Worm (Caenorhabditis elegans): ENCODE results near the gene gex-4.
"Not testable (repeated sequence)": the region's sequence is repeated elsewhere in the genome, so short reads cannot be mapped to it uniquely, and the experiment has no call there.

Gene gex-4

ce11 chrIII:12194190-12194589 is 24.2 kb downstream of the gex-4 start, which contains the start of gene Y75B8A.44:
Y75B8A.44 (plus strand) TSS chrIII:12194490.
- TF ChIP-seq ama-1 (optimal IDR thresholded peaks at IDR 0.05), result no peak
- no peak for TF ChIP-seq hmg-4 (GFP tag; optimal IDR thresholded peaks at IDR 0.05)
- TF ChIP-seq scrt-1 (GFP tag; IDR thresholded peaks at IDR 0.05), result no peak
- TF ChIP-seq F13C5.2 (tag; optimal IDR thresholded peaks at IDR 0.05), result no peak
- no peak for TF ChIP-seq ceh-13 (GFP tag; optimal IDR thresholded peaks at IDR 0.05)
- no peak for TF ChIP-seq B0310.2 (tag; optimal IDR thresholded peaks at IDR 0.05)
- TF ChIP-seq aly-1 (tag; optimal IDR thresholded peaks at IDR 0.05), result no peak
- TF ChIP-seq hmbx-1 (tag; optimal IDR thresholded peaks at IDR 0.05), result no peak
- no peak for TF ChIP-seq tbx-11 (GFP tag; IDR thresholded peaks at IDR 0.05)
- no peak for TF ChIP-seq tbx-37 (GFP tag; conservative IDR thresholded peaks at IDR 0.05)
- TF ChIP-seq pes-1 (GFP tag; IDR thresholded peaks at IDR 0.05), result no peak
- TF ChIP-seq ets-7 (tag; optimal IDR thresholded peaks at IDR 0.05), result no peak
- no peak for TF ChIP-seq flt-1 (GFP tag; IDR thresholded peaks at IDR 0.05)
- no peak for TF ChIP-seq tra-4 (tag; optimal IDR thresholded peaks at IDR 0.05)
- no peak for TF ChIP-seq sea-1 (GFP tag; conservative IDR thresholded peaks at IDR 0.05)
- TF ChIP-seq hnd-1 (tag; optimal IDR thresholded peaks at IDR 0.05), result no peak
- TF ChIP-seq ceh-36 (tag; optimal IDR thresholded peaks at IDR 0.05), result no peak

ce11 chrIII:12188236-12188635 is 30.2 kb downstream of the gex-4 start:
- TF ChIP-seq F13C5.2 (tag; optimal IDR thresholded peaks at IDR 0.05) (no peak), pes-1 (GFP tag; IDR thresholded peaks at IDR 0.05) (no peak), tra-4 (tag; optimal IDR thresholded peaks at IDR 0.05) (no peak), ama-1 (optimal IDR thresholded peaks at IDR 0.05) (no peak), aly-1 (tag; optimal IDR thresholded peaks at IDR 0.05) (no peak), scrt-1 (GFP tag; IDR thresholded peaks at IDR 0.05) (no peak), hmbx-1 (tag; optimal IDR thresholded peaks at IDR 0.05) (no peak), hnd-1 (tag; optimal IDR thresholded peaks at IDR 0.05) (no peak), tbx-37 (GFP tag; conservative IDR thresholded peaks at IDR 0.05) (no peak), flt-1 (GFP tag; IDR thresholded peaks at IDR 0.05) (no peak)

ce11 chrIII:12186111-12186510 is 32.3 kb downstream of the gex-4 start, which contains the start of gene lury-1:
lury-1 (plus strand) TSS chrIII:12186411.
- TF ChIP-seq ama-1 (optimal IDR thresholded peaks at IDR 0.05) (no peak), F13C5.2 (tag; optimal IDR thresholded peaks at IDR 0.05) (no peak), ceh-13 (GFP tag; optimal IDR thresholded peaks at IDR 0.05) (no peak), sea-1 (GFP tag; conservative IDR thresholded peaks at IDR 0.05) (no peak), flt-1 (GFP tag; IDR thresholded peaks at IDR 0.05) (no peak), aly-1 (tag; optimal IDR thresholded peaks at IDR 0.05) (no peak), scrt-1 (GFP tag; IDR thresholded peaks at IDR 0.05) (no peak), B0310.2 (tag; optimal IDR thresholded peaks at IDR 0.05) (no peak), hmg-4 (GFP tag; optimal IDR thresholded peaks at IDR 0.05) (no peak), tra-4 (tag; optimal IDR thresholded peaks at IDR 0.05) (no peak), ceh-36 (tag; optimal IDR thresholded peaks at IDR 0.05) (no peak), tbx-37 (GFP tag; conservative IDR thresholded peaks at IDR 0.05) (no peak), pes-1 (GFP tag; IDR thresholded peaks at IDR 0.05) (no peak), hnd-1 (tag; optimal IDR thresholded peaks at IDR 0.05) (no peak), tbx-11 (GFP tag; IDR thresholded peaks at IDR 0.05) (no peak), hmbx-1 (tag; optimal IDR thresholded peaks at IDR 0.05) (no peak), ets-7 (tag; optimal IDR thresholded peaks at IDR 0.05) (no peak)

ce11 chrIII:12182919-12183318 is 35.5 kb downstream of the gex-4 start, which contains the start of gene Y75B8A.10:
Y75B8A.10 (minus strand) TSS chrIII:12183019.
- TF ChIP-seq B0310.2 (tag; optimal IDR thresholded peaks at IDR 0.05) (no peak), scrt-1 (GFP tag; IDR thresholded peaks at IDR 0.05) (no peak), hmbx-1 (tag; optimal IDR thresholded peaks at IDR 0.05) (no peak), hnd-1 (tag; optimal IDR thresholded peaks at IDR 0.05) (no peak), ets-7 (tag; optimal IDR thresholded peaks at IDR 0.05) (no peak), aly-1 (tag; optimal IDR thresholded peaks at IDR 0.05) (no peak), flt-1 (GFP tag; IDR thresholded peaks at IDR 0.05) (no peak), sea-1 (GFP tag; conservative IDR thresholded peaks at IDR 0.05) (no peak), ama-1 (optimal IDR thresholded peaks at IDR 0.05) (no peak), tbx-37 (GFP tag; conservative IDR thresholded peaks at IDR 0.05) (no peak), tra-4 (tag; optimal IDR thresholded peaks at IDR 0.05) (no peak), F13C5.2 (tag; optimal IDR thresholded peaks at IDR 0.05) (no peak), hmg-4 (GFP tag; optimal IDR thresholded peaks at IDR 0.05) (no peak), tbx-11 (GFP tag; IDR thresholded peaks at IDR 0.05) (no peak), pes-1 (GFP tag; IDR thresholded peaks at IDR 0.05) (no peak), ceh-13 (GFP tag; optimal IDR thresholded peaks at IDR 0.05) (no peak), ceh-36 (tag; optimal IDR thresholded peaks at IDR 0.05) (no peak)

- TF ChIP-seq F13C5.2 (tag; optimal IDR thresholded peaks at IDR 0.05), result peak; percentile 6
- no peak for TF ChIP-seq pes-1 (GFP tag; IDR thresholded peaks at IDR 0.05)
These were observed 40.3 kb downstream of the gex-4 start for ce11 chrIII:12178121-12178520.

- not testable (repeated sequence) for TF ChIP-seq tra-4 (tag; optimal IDR thresholded peaks at IDR 0.05); ceh-13 (GFP tag; optimal IDR thresholded peaks at IDR 0.05); aly-1 (tag; optimal IDR thresholded peaks at IDR 0.05)
These were observed 41.3 kb downstream of the gex-4 start, which contains the start of gene gly-11 for ce11 chrIII:12177145-12177544. gly-11 (minus strand) TSS chrIII:12177245.

- TF ChIP-seq aly-1 (tag; optimal IDR thresholded peaks at IDR 0.05) (no peak), F13C5.2 (tag; optimal IDR thresholded peaks at IDR 0.05) (no peak), tbx-37 (GFP tag; conservative IDR thresholded peaks at IDR 0.05) (no peak), tra-4 (tag; optimal IDR thresholded peaks at IDR 0.05) (no peak), ets-7 (tag; optimal IDR thresholded peaks at IDR 0.05) (no peak), tbx-11 (GFP tag; IDR thresholded peaks at IDR 0.05) (no peak), ceh-36 (tag; optimal IDR thresholded peaks at IDR 0.05) (no peak), ceh-13 (GFP tag; optimal IDR thresholded peaks at IDR 0.05) (no peak), hnd-1 (tag; optimal IDR thresholded peaks at IDR 0.05) (no peak), sea-1 (GFP tag; conservative IDR thresholded peaks at IDR 0.05) (no peak), ama-1 (optimal IDR thresholded peaks at IDR 0.05) (no peak), scrt-1 (GFP tag; IDR thresholded peaks at IDR 0.05) (no peak), pes-1 (GFP tag; IDR thresholded peaks at IDR 0.05) (no peak), flt-1 (GFP tag; IDR thresholded peaks at IDR 0.05) (no peak), hmg-4 (GFP tag; optimal IDR thresholded peaks at IDR 0.05) (no peak), B0310.2 (tag; optimal IDR thresholded peaks at IDR 0.05) (no peak), hmbx-1 (tag; optimal IDR thresholded peaks at IDR 0.05) (no peak)
These were observed 51.4 kb downstream of the gex-4 start for ce11 chrIII:12167030-12167429.
